Worm (Caenorhabditis elegans) whole organism, L4/young adult: ENCODE results near the gene clec-247.

ENCODE experiments used
- dao-5 ChIP-seq: sonication (generic microtip); optimal IDR thresholded peaks from 2 replicates; lab custom pipeline; 2016; ENCODE audit warnings: missing genotype, missing genetic modification characterization, moderate library complexity, missing compliant biosample characterization
- him-1 ChIP-seq: sonication (generic microtip); optimal IDR thresholded peaks from 2 replicates; lab custom pipeline; 2016; ENCODE audit warnings: missing genotype, missing genetic modification reagents, missing genetic modification characterization, missing compliant biosample characterization

ce11 chrV:18282597-18282996 is at the start of gene clec-247:
- no peak for TF ChIP-seq him-1
- TF ChIP-seq dao-5: no peak
